Worm (Caenorhabditis elegans) whole organism, L3 larva: ENCODE results near the gene C16D9.8.

Experiments used
- ZK546.5 ChIP-seq: sonication (generic microtip); optimal IDR thresholded peaks from 2 replicates; lab custom pipeline; 2017; ENCODE audit warnings: missing biosample characterization, missing genetic modification characterization
- aly-2 ChIP-seq: fragments of 150-350 bp; optimal IDR thresholded peaks from 2 replicates; lab custom pipeline; 2014; ENCODE audit warnings: missing biosample characterization, missing genetic modification characterization
- ama-1 ChIP-seq: fragments of 150-350 bp; optimal IDR thresholded peaks from 2 replicates; lab custom pipeline; 2018
- ceh-28 ChIP-seq: fragments of 150-350 bp; optimal IDR thresholded peaks from 2 replicates; lab custom pipeline; 2014; ENCODE audit warnings: missing biosample characterization, missing genetic modification reagents, missing genetic modification characterization
- ceh-82 ChIP-seq: fragments of 150-350 bp; optimal IDR thresholded peaks from 2 replicates; lab custom pipeline; 2014; ENCODE audit warnings: missing biosample characterization, missing genetic modification characterization
- ceh-9 ChIP-seq: sonication (generic microtip); optimal IDR thresholded peaks from 2 replicates; lab custom pipeline; 2018; ENCODE audit warnings: missing biosample characterization, missing genetic modification characterization
- daf-12 ChIP-seq: fragments of 150-350 bp; optimal IDR thresholded peaks from 2 replicates; lab custom pipeline; 2014; ENCODE audit warnings: missing biosample characterization, missing genetic modification reagents, missing genetic modification characterization
- egl-27 ChIP-seq: sonication (generic microtip); optimal IDR thresholded peaks from 4 replicates; lab custom pipeline; 2017; ENCODE audit warnings: missing biosample characterization, missing genetic modification reagents, missing genetic modification characterization
- egl-5 ChIP-seq: fragments of 150-350 bp; optimal IDR thresholded peaks from 2 replicates; lab custom pipeline; 2017; ENCODE audit warnings: missing biosample characterization, missing genetic modification reagents, missing genetic modification characterization, inconsistent platforms
- elt-1 ChIP-seq: fragments of 150-350 bp; optimal IDR thresholded peaks from 2 replicates; lab custom pipeline; 2014; ENCODE audit warnings: missing biosample characterization, missing genetic modification characterization
- elt-2 ChIP-seq: sonication (generic microtip); optimal IDR thresholded peaks from 2 replicates; lab custom pipeline; 2016; ENCODE audit warnings: missing genetic modification reagents, mild to moderate bottlenecking, missing genetic modification characterization, missing compliant biosample characterization
- elt-3 ChIP-seq, 3 experiments: fragments of 150-350 bp in 1 of 3; sonication (generic microtip) in 2 of 3; optimal IDR thresholded peaks; 2 replicates in 2 of 3; 4 replicates in 1 of 3; lab custom pipeline; 2014 to 2017; ENCODE audit warnings: missing biosample characterization in 3 of 3, missing genetic modification characterization in 3 of 3
- fkh-2 ChIP-seq: fragments of 150-350 bp; optimal IDR thresholded peaks from 2 replicates; lab custom pipeline; 2014; ENCODE audit warnings: missing biosample characterization, missing genetic modification reagents, missing genetic modification characterization
- hmg-11 ChIP-seq: sonication (generic microtip); optimal IDR thresholded peaks from 2 replicates; lab custom pipeline; 2016; ENCODE audit warnings: missing genetic modification characterization, missing compliant biosample characterization
- jun-1 ChIP-seq: fragments of 150-350 bp; optimal IDR thresholded peaks from 2 replicates; lab custom pipeline; 2014; ENCODE audit warnings: missing biosample characterization, missing genetic modification reagents, missing genetic modification characterization
- lin-39 ChIP-seq: fragments of 150-350 bp; optimal IDR thresholded peaks from 2 replicates; lab custom pipeline; 2018; ENCODE audit warnings: missing biosample characterization, missing genetic modification reagents, missing genetic modification characterization
- lsy-12 ChIP-seq: sonication (generic microtip); optimal IDR thresholded peaks from 2 replicates; lab custom pipeline; 2016; ENCODE audit warnings: mild to moderate bottlenecking, missing genetic modification characterization, missing compliant biosample characterization
- mdl-1 ChIP-seq: fragments of 150-350 bp; optimal IDR thresholded peaks from 2 replicates; lab custom pipeline; 2014; ENCODE audit warnings: missing biosample characterization, missing genetic modification characterization
- mml-1 ChIP-seq: fragments of 150-350 bp; sonication (generic microtip); optimal IDR thresholded peaks from 3 replicates; lab custom pipeline; 2014; ENCODE audit warnings: missing biosample characterization, missing genetic modification characterization
- nfya-1 ChIP-seq: sonication (generic microtip); optimal IDR thresholded peaks from 2 replicates; lab custom pipeline; 2017; ENCODE audit warnings: missing genetic modification characterization, mild to moderate bottlenecking, missing compliant biosample characterization, antibody characterized with exemption, moderate library complexity; ENCODE audit not compliant: insufficient read depth
- nhr-12 ChIP-seq: fragments of 150-350 bp; optimal IDR thresholded peaks from 2 replicates; lab custom pipeline; 2014; ENCODE audit warnings: missing biosample characterization, missing genetic modification characterization
- nhr-23 ChIP-seq: fragments of 150-350 bp; optimal IDR thresholded peaks from 2 replicates; lab custom pipeline; 2014; ENCODE audit warnings: missing biosample characterization, missing genetic modification reagents, missing genetic modification characterization
- nhr-237 ChIP-seq: fragments of 150-350 bp; optimal IDR thresholded peaks from 2 replicates; lab custom pipeline; 2014; ENCODE audit warnings: missing biosample characterization, missing genetic modification characterization
- nhr-25 ChIP-seq: sonication (generic microtip); optimal IDR thresholded peaks from 2 replicates; lab custom pipeline; 2017; ENCODE audit warnings: missing biosample characterization, missing genetic modification characterization
- nhr-28 ChIP-seq: fragments of 150-350 bp; optimal IDR thresholded peaks from 2 replicates; lab custom pipeline; 2014; ENCODE audit warnings: missing biosample characterization, missing genetic modification characterization
- nhr-43 ChIP-seq: sonication (generic microtip); optimal IDR thresholded peaks from 2 replicates; lab custom pipeline; 2016; ENCODE audit warnings: mild to moderate bottlenecking, missing genetic modification characterization, missing compliant biosample characterization; ENCODE audit not compliant: poor library complexity, severe bottlenecking
- nhr-67 ChIP-seq: fragments of 150-350 bp; optimal IDR thresholded peaks from 2 replicates; lab custom pipeline; 2014; ENCODE audit warnings: missing biosample characterization, missing genetic modification characterization
- nhr-76 ChIP-seq: fragments of 150-350 bp; sonication (generic microtip); optimal IDR thresholded peaks from 5 replicates; lab custom pipeline; 2014; ENCODE audit warnings: missing biosample characterization, missing genetic modification characterization
- nhr-77 ChIP-seq: fragments of 150-350 bp; optimal IDR thresholded peaks from 2 replicates; lab custom pipeline; 2014; ENCODE audit warnings: missing biosample characterization, missing genetic modification characterization
- pha-4 ChIP-seq: fragments of 150-350 bp; optimal IDR thresholded peaks from 2 replicates; lab custom pipeline; 2014; ENCODE audit warnings: missing biosample characterization, missing genetic modification reagents, missing genetic modification characterization
- pqm-1 ChIP-seq: fragments of 150-350 bp; optimal IDR thresholded peaks from 2 replicates; lab custom pipeline; 2017; ENCODE audit warnings: missing biosample characterization, missing genetic modification characterization, inconsistent platforms
- sea-2 ChIP-seq: fragments of 150-350 bp; sonication (generic microtip); optimal IDR thresholded peaks from 4 replicates; lab custom pipeline; 2014; ENCODE audit warnings: missing biosample characterization, missing genetic modification reagents, missing genetic modification characterization
- skn-1 ChIP-seq: fragments of 150-350 bp; optimal IDR thresholded peaks from 2 replicates; lab custom pipeline; 2014; ENCODE audit warnings: missing biosample characterization, missing genetic modification characterization
- snpc-4 ChIP-seq: fragments of 150-350 bp; optimal IDR thresholded peaks from 2 replicates; lab custom pipeline; 2014; ENCODE audit warnings: missing biosample characterization, missing genetic modification characterization
- tbx-2 ChIP-seq: sonication (generic microtip); optimal IDR thresholded peaks from 2 replicates; lab custom pipeline; 2016; ENCODE audit warnings: mild to moderate bottlenecking, missing genetic modification characterization, missing compliant biosample characterization
- unc-39 ChIP-seq: sonication (generic microtip); optimal IDR thresholded peaks from 4 replicates; lab custom pipeline; 2017; ENCODE audit warnings: missing biosample characterization, missing genetic modification characterization
- unc-62 ChIP-seq: fragments of 150-350 bp; sonication (generic microtip); optimal IDR thresholded peaks from 4 replicates; lab custom pipeline; 2014; ENCODE audit warnings: missing biosample characterization, missing genetic modification reagents, missing genetic modification characterization
- zag-1 ChIP-seq: fragments of 150-350 bp; optimal IDR thresholded peaks from 2 replicates; lab custom pipeline; 2014; ENCODE audit warnings: missing biosample characterization, missing genetic modification characterization
- ztf-11 ChIP-seq: fragments of 150-350 bp; optimal IDR thresholded peaks from 2 replicates; lab custom pipeline; 2014; ENCODE audit warnings: missing biosample characterization, missing genetic modification characterization
- ztf-4 ChIP-seq: fragments of 150-350 bp; optimal IDR thresholded peaks from 2 replicates; lab custom pipeline; 2014; ENCODE audit warnings: missing biosample characterization, missing genetic modification characterization

Gene C16D9.8

DNA sequence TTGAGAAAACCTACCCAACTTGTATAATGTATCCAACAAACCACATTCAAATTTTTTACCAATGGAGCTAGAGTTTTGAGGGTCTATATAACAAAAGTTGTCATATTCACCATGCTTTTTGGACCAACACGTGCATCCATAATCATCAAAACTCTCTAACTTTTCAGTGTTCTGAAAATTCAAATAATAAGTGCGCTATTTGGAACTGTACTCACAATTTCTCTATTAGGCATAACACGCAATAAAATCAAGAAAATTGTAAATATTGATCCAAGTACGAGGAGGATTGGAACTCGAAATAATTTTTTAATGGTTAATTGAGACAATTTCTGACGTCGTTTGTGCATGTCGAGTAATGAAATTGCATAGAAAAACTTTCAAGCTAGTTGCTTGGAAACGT is 23.4 kb downstream of the C16D9.8 start, which contains the start of gene C16D9.3:
Gene C16D9.3, minus strand, starts transcription at position 101 of the 400 bp plus-strand sequence.
- TF ChIP-seq nhr-23 (tag; lab: Kevin White, UChicago), result no peak
- no peak for TF ChIP-seq ztf-11 (tag; lab: Kevin White, UChicago)
- TF ChIP-seq mdl-1 (tag; lab: Kevin White, UChicago), result no peak
- no peak for TF ChIP-seq tbx-2 (tag; lab: Kevin White, UChicago)
- no peak for TF ChIP-seq elt-3 (tag; optimal IDR thresholded peaks at IDR 0.05; lab: Kevin White, UChicago)
- TF ChIP-seq nhr-76, result no peak
- no peak for TF ChIP-seq nhr-12 (tag; lab: Kevin White, UChicago)
- TF ChIP-seq jun-1 (tag; lab: Kevin White, UChicago), result no peak
- TF ChIP-seq unc-39 (tag; lab: Kevin White, UChicago), result no peak
- TF ChIP-seq pha-4 (tag; lab: Kevin White, UChicago), result no peak
- TF ChIP-seq pqm-1, result no peak
- no peak for TF ChIP-seq nhr-237 (tag; lab: Kevin White, UChicago)
- no peak for TF ChIP-seq nhr-25
- no peak for TF ChIP-seq nhr-77 (tag; lab: Kevin White, UChicago)
- TF ChIP-seq lin-39 (tag; lab: Kevin White, UChicago), result no peak
- TF ChIP-seq nhr-28 (tag; lab: Kevin White, UChicago), result no peak
- TF ChIP-seq mml-1 (tag; lab: Kevin White, UChicago), result no peak

DNA sequence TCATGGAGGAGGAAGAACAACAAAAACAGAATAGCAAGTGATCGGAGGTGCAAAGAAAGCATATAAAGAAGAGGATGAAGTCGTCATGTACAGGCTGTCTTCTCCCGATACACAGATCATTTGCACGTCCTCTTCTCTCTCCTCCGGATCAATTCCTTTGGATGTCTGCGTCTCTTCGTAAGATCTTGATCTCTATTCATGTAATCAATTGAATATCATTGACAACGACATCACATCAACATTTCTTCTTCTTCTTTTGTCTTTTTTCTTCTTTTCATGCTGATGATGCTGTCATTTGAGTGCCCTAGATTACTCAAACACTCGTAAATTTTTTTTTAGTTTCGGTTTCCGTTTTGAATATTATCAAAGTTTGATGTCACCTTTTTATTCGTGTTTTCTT is 25.1 kb downstream of the C16D9.8 start, which contains the start of gene rol-3:
Gene rol-3, minus strand, starts transcription at position 120 of the 400 bp plus-strand sequence.
- TF ChIP-seq ceh-28 (tag; lab: Kevin White, UChicago) (peak; percentile 73), nhr-23 (tag; lab: Kevin White, UChicago) (peak; percentile 62), snpc-4 (tag; lab: Kevin White, UChicago) (no peak)
- TF ChIP-seq, all 47 proteins: peak for 2

DNA sequence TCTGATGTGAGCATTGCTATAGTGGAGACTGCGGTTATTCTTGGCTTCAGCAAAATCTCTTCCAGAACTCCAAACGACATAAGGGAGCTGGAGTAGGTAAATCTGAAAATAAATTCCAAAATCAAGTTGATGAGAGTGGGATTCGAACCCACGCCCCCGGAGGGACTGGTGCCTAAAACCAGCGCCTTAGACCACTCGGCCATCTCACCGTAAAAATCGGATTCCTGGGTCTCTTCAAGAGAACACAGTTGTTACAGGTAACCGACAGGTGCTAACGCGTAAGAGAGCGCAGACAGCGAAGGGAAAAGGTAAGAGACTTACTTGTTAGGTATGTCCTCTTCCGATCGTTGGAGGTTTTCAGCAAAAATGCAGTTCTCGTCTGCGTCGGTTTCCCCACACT is 28.0 kb downstream of the C16D9.8 start:
- no peak for TF ChIP-seq aly-2
- peak; percentile 29 for TF ChIP-seq snpc-4 (tag; lab: Kevin White, UChicago)
- peak; percentile 20 for TF ChIP-seq elt-2 (tag; lab: Kevin White, UChicago)
- TF ChIP-seq nhr-25, result peak; percentile 53
- no peak for TF ChIP-seq elt-1
- peak; percentile 2 for TF ChIP-seq lin-39 (tag; lab: Kevin White, UChicago)
- peak; percentile 40 for TF ChIP-seq pqm-1
- TF ChIP-seq nhr-23 (tag; lab: Kevin White, UChicago), result peak; percentile 39
- TF ChIP-seq lsy-12 (tag; lab: Kevin White, UChicago), result peak; percentile 41
- TF ChIP-seq ama-1 (lab: Kevin White, UChicago), result no peak
- TF ChIP-seq nfya-1 (tag; lab: Kevin White, UChicago), result peak; percentile 36
- no peak for TF ChIP-seq ZK546.5 (tag; lab: Kevin White, UChicago)

DNA sequence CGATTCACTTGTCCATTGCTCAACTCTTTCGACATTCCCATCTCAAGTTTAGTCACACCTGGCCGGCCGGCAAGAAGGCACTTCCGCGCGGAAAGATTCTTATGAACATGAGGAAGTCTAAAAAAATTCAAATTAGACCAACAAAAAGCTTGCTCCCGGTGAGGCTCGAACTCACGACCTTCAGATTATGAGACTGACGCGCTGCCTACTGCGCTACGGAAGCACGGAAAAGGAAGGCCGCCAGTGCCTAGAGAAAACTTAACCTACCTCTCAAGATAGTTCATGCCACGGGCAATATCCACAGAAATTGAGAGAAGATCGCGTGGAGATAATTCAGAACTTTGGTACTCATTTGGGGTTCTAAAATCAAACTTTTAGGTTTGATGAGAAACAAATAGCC is 33.3 kb downstream of the C16D9.8 start:
- TF ChIP-seq snpc-4 (tag; lab: Kevin White, UChicago), result peak; percentile 62
- peak; percentile 25 for TF ChIP-seq nfya-1 (tag; lab: Kevin White, UChicago)
- no peak for TF ChIP-seq ceh-28 (tag; lab: Kevin White, UChicago)
- TF ChIP-seq elt-2 (tag; lab: Kevin White, UChicago), result peak; percentile 1
- TF ChIP-seq ceh-9, result no peak

DNA sequence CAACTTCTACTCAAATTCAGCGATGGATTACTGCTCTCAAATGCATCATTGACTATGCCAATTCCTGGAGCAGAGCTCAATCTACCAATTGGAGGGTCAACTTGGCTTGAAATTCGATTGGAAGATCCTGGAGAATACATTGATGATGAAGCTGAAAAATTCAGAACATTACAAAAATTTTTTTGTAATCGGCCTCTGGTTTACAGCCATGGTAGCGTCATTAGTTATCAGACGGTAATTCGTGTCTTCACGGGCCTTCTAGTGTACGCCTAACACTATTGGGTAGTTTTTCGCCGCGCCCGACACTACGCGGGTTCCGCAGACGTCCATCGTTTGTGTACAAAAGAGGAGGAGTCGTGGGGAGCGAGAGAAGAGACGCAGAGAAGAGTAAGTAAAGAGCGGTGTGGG is 34.6 kb downstream of the C16D9.8 start:
- no peak for TF ChIP-seq ceh-9
- no peak for TF ChIP-seq nhr-76
- TF ChIP-seq ZK546.5 (tag; lab: Kevin White, UChicago), result no peak
- TF ChIP-seq jun-1 (tag; lab: Kevin White, UChicago), result no peak
- peak; percentile 99 for TF ChIP-seq snpc-4 (tag; lab: Kevin White, UChicago)
- no peak for TF ChIP-seq ztf-4
- no peak for TF ChIP-seq sea-2 (GFP tag; lab: Kevin White, UChicago)
- TF ChIP-seq lsy-12 (tag; lab: Kevin White, UChicago), result peak; percentile 58
- TF ChIP-seq mml-1 (tag; lab: Kevin White, UChicago), result no peak
- TF ChIP-seq egl-5 (tag; lab: Kevin White, UChicago), result no peak
- peak; percentile 3 for TF ChIP-seq zag-1 (tag; lab: Kevin White, UChicago)
- peak; percentile 69 for TF ChIP-seq lin-39 (tag; lab: Kevin White, UChicago)
- TF ChIP-seq elt-2 (tag; lab: Kevin White, UChicago), result peak; percentile 70
- TF ChIP-seq aly-2, result peak; percentile 91
- TF ChIP-seq nhr-23 (tag; lab: Kevin White, UChicago), result peak; percentile 91
- no peak for TF ChIP-seq nhr-67 (tag; lab: Kevin White, UChicago)
- peak; percentile 81 for TF ChIP-seq nhr-43
- TF ChIP-seq ceh-82, result peak; percentile 41
- TF ChIP-seq fkh-2 (tag; lab: Kevin White, UChicago), result no peak
- no peak for TF ChIP-seq ztf-11 (tag; lab: Kevin White, UChicago)
- TF ChIP-seq nhr-28 (tag; lab: Kevin White, UChicago), result no peak
- no peak for TF ChIP-seq nhr-12 (tag; lab: Kevin White, UChicago)
- no peak for TF ChIP-seq nhr-237 (tag; lab: Kevin White, UChicago)
- peak; percentile 66 for TF ChIP-seq egl-27 (tag; lab: Kevin White, UChicago)
- no peak for TF ChIP-seq unc-39 (tag; lab: Kevin White, UChicago)
- peak; percentile 59 for TF ChIP-seq ceh-28 (tag; lab: Kevin White, UChicago)
- TF ChIP-seq ama-1 (lab: Kevin White, UChicago), result peak; percentile 94
- TF ChIP-seq unc-62 (GFP tag; lab: Kevin White, UChicago), result no peak
- no peak for TF ChIP-seq skn-1
- peak; percentile 77 for TF ChIP-seq pqm-1
- peak in 1 of 3 experiments; percentile 40 for TF ChIP-seq elt-3 (tag; optimal IDR thresholded peaks at IDR 0.05; lab: Kevin White, UChicago)
- peak; percentile 80 for TF ChIP-seq hmg-11 (tag; lab: Kevin White, UChicago)
- no peak for TF ChIP-seq daf-12
